Fruit fly (Drosophila melanogaster): Measurements from ENCODE around the gene Vps16B.

The Vps16B gene

dm6 chr3R:29773833-29774324 lies 42.4 kb downstream of the Vps16B start (continued):
- TF ChIP-seq Max (GFP tag; optimal IDR thresholded peaks at IDR 0.05): peak; percentile 57
- no peak for TF ChIP-seq pan (optimal IDR thresholded peaks at IDR 0.05)
- peak in 1 of 2 experiments; percentile 52 for TF ChIP-seq pan (GFP tag; optimal IDR thresholded peaks at IDR 0.05 in 1 of 2, IDR thresholded peaks at IDR 0.05 in 1 of 2)
- peak; percentile 82 for TF ChIP-seq CG3847 (GFP tag; IDR thresholded peaks at IDR 0.05)
- TF ChIP-seq CG2120 (GFP tag; optimal IDR thresholded peaks at IDR 0.05): peak; percentile 92
- TF ChIP-seq B-H2 (GFP tag; optimal IDR thresholded peaks at IDR 0.05): peak; percentile 64
- TF ChIP-seq bowl (GFP tag; IDR thresholded peaks at IDR 0.05): no peak
- TF ChIP-seq B-H1 (GFP tag; IDR thresholded peaks at IDR 0.05): peak; percentile 40
- TF ChIP-seq tio (GFP tag; optimal IDR thresholded peaks at IDR 0.05): peak; percentile 67
- peak; percentile 63 for TF ChIP-seq mirr (GFP tag; optimal IDR thresholded peaks at IDR 0.05)
- no peak for TF ChIP-seq CG16813 (GFP tag; IDR thresholded peaks at IDR 0.05; ENCODE audit: partially characterized antibody)
- TF ChIP-seq CG17829 (tag; optimal IDR thresholded peaks at IDR 0.05): peak; percentile 35
- no peak for TF ChIP-seq ash1 (GFP tag; optimal IDR thresholded peaks at IDR 0.05)
- TF ChIP-seq unpg (GFP tag; optimal IDR thresholded peaks at IDR 0.05): peak; percentile 53
- peak; percentile 31 for TF ChIP-seq Ets97D (GFP tag; optimal IDR thresholded peaks at IDR 0.05)
- TF ChIP-seq Drgx (GFP tag; IDR thresholded peaks at IDR 0.05): peak; percentile 71
- no peak for TF ChIP-seq CG4707 (GFP tag; optimal IDR thresholded peaks at IDR 0.05)
- TF ChIP-seq Elba2 (GFP tag; optimal IDR thresholded peaks at IDR 0.05): peak; percentile 67
- TF ChIP-seq CG9817 (tag; optimal IDR thresholded peaks at IDR 0.05): peak; percentile 77
- TF ChIP-seq CG2116 (GFP tag; optimal IDR thresholded peaks at IDR 0.05): no peak
- TF ChIP-seq sc (optimal IDR thresholded peaks at IDR 0.05): no peak
- TF ChIP-seq sc (GFP tag; optimal IDR thresholded peaks at IDR 0.05): peak; percentile 20
- no peak for TF ChIP-seq br (optimal IDR thresholded peaks at IDR 0.05)
- TF ChIP-seq CG12769 (tag; optimal IDR thresholded peaks at IDR 0.05): peak; percentile 90
- peak; percentile 12 for TF ChIP-seq CG12299 (tag; optimal IDR thresholded peaks at IDR 0.05)
- no peak for TF ChIP-seq HLH4C (GFP tag; IDR thresholded peaks at IDR 0.05; ENCODE audit: partially characterized antibody)
- peak; percentile 59 for TF ChIP-seq CG8281 (tag; optimal IDR thresholded peaks at IDR 0.05)
- no peak for TF ChIP-seq MESR4 (GFP tag; optimal IDR thresholded peaks at IDR 0.05)
- TF ChIP-seq Myb (GFP tag; optimal IDR thresholded peaks at IDR 0.05): peak; percentile 56
- peak; percentile 76 for TF ChIP-seq CG9727 (GFP tag; optimal IDR thresholded peaks at IDR 0.05)
- peak; percentile 49 for TF ChIP-seq ab (GFP tag; optimal IDR thresholded peaks at IDR 0.05)
- TF ChIP-seq sr (GFP tag; IDR thresholded peaks at IDR 0.05): no peak
- TF ChIP-seq fru (optimal IDR thresholded peaks at IDR 0.05): no peak
- no peak for TF ChIP-seq pros (GFP tag; optimal IDR thresholded peaks at IDR 0.05)
- TF ChIP-seq CG16779 (GFP tag; IDR thresholded peaks at IDR 0.05): 0 out of 2 replicates have a peak, but pooled peaks have one; percentile 6
- TF ChIP-seq CG9932 (GFP tag; IDR thresholded peaks at IDR 0.05): peak; percentile 72
- no peak for TF ChIP-seq sna (GFP tag; IDR thresholded peaks at IDR 0.05; ENCODE audit: partially characterized antibody)
- TF ChIP-seq CG8924 (tag; optimal IDR thresholded peaks at IDR 0.05): peak; percentile 52
- peak; percentile 18 for TF ChIP-seq ATbp (GFP tag; optimal IDR thresholded peaks at IDR 0.05)
- peak; percentile 87 for TF ChIP-seq HmgZ (tag; optimal IDR thresholded peaks at IDR 0.05)
- peak in 1 of 2 experiments; percentile 30 for TF ChIP-seq crp (GFP tag; optimal IDR thresholded peaks at IDR 0.05)
- peak; percentile 76 for TF ChIP-seq bab2 (GFP tag; optimal IDR thresholded peaks at IDR 0.05)
- no peak for TF ChIP-seq Dll (GFP tag; IDR thresholded peaks at IDR 0.05; ENCODE audit: partially characterized antibody)
- TF ChIP-seq run (tag; optimal IDR thresholded peaks at IDR 0.05): no peak
- no peak for TF ChIP-seq bigmax (GFP tag; optimal IDR thresholded peaks at IDR 0.05)
- TF ChIP-seq Optix (GFP tag; IDR thresholded peaks at IDR 0.05): peak; percentile 70; the same call in 1 of the 3 replicates
- TF ChIP-seq dmrt99B (tag; optimal IDR thresholded peaks at IDR 0.05): peak; percentile 67
- TF ChIP-seq CG13287 (GFP tag; IDR thresholded peaks at IDR 0.05; ENCODE audit: partially characterized antibody): no peak
- no peak for TF ChIP-seq vnd (GFP tag; IDR thresholded peaks at IDR 0.05; ENCODE audit: partially characterized antibody)
- no peak for TF ChIP-seq Hr39 (optimal IDR thresholded peaks at IDR 0.05)
- peak; percentile 89 for TF ChIP-seq Abd-B (GFP tag; optimal IDR thresholded peaks at IDR 0.05)

Data from whole organism, embryonic.